Fruit fly (Drosophila melanogaster) whole organism, pupa: ENCODE data around the gene CG34126.

ENCODE experiments used
- CG10348 ChIP-seq: fragments of 200-800 bp; sonication (Bioruptor generic); IDR thresholded peaks from 2 replicates; pipeline ENCODE4 v1.3.6; 2022; ENCODE audit warnings: missing biosample characterization, missing genetic modification characterization
- CG12605 ChIP-seq: fragments of 200-800 bp; sonication (Bioruptor generic); IDR thresholded peaks from 2 replicates; pipeline ENCODE4 v1.3.6; 2022; ENCODE audit warnings: missing biosample characterization, missing genetic modification characterization
- CG13204 ChIP-seq: fragments of 200-800 bp; sonication (Bioruptor generic); optimal IDR thresholded peaks from 2 replicates; lab custom pipeline; 2018; ENCODE audit warnings: missing biosample characterization, mild to moderate bottlenecking, missing genetic modification characterization, moderate library complexity
- CG14655 ChIP-seq: fragments of 200-800 bp; sonication (Bioruptor generic); optimal IDR thresholded peaks from 3 replicates; lab custom pipeline; 2017; ENCODE audit warnings: mild to moderate bottlenecking, missing biosample characterization, missing genetic modification reagents, missing genetic modification characterization
- CG15710 ChIP-seq: fragments of 200-800 bp; sonication (Bioruptor generic); optimal IDR thresholded peaks from 2 replicates; lab custom pipeline; 2018; ENCODE audit warnings: missing biosample characterization, mild to moderate bottlenecking, missing genetic modification characterization, moderate library complexity
- CG17806 ChIP-seq: fragments of 200-800 bp; sonication (Bioruptor generic); optimal IDR thresholded peaks from 2 replicates; lab custom pipeline; 2018; ENCODE audit warnings: missing biosample characterization, mild to moderate bottlenecking, missing genetic modification characterization, moderate library complexity
- CG32121 ChIP-seq: fragments of 200-800 bp; sonication (Bioruptor generic); IDR thresholded peaks from 2 replicates; pipeline ENCODE4 v1.3.6; 2022; ENCODE audit warnings: missing biosample characterization, missing genetic modification characterization
- CG34367 ChIP-seq: fragments of 200-800 bp; sonication (Bioruptor generic); optimal IDR thresholded peaks from 2 replicates; lab custom pipeline; 2018; ENCODE audit warnings: missing biosample characterization, mild to moderate bottlenecking, missing genetic modification characterization
- CG4496 ChIP-seq: fragments of 200-800 bp; sonication (Bioruptor generic); IDR thresholded peaks from 3 replicates; pipeline ENCODE4 v1.3.6; 2022; ENCODE audit warnings: missing biosample characterization, missing genetic modification characterization
- CG8159 ChIP-seq: fragments of 200-800 bp; sonication (Bioruptor generic); optimal IDR thresholded peaks from 3 replicates; lab custom pipeline; 2018; ENCODE audit warnings: missing biosample characterization, mild to moderate bottlenecking, missing genetic modification characterization, moderate library complexity
- CG8301 ChIP-seq: fragments of 200-800 bp; sonication (Bioruptor generic); optimal IDR thresholded peaks from 2 replicates; lab custom pipeline; 2018; ENCODE audit warnings: missing biosample characterization, mild to moderate bottlenecking, missing genetic modification characterization
- CG9948 ChIP-seq: fragments of 200-800 bp; sonication (Bioruptor generic); optimal IDR thresholded peaks from 2 replicates; lab custom pipeline; 2018; ENCODE audit warnings: missing biosample characterization, mild to moderate bottlenecking, missing genetic modification characterization, moderate library complexity
- D1 ChIP-seq: fragments of 200-800 bp; sonication (Bioruptor generic); optimal IDR thresholded peaks from 2 replicates; lab custom pipeline; 2018; ENCODE audit warnings: missing biosample characterization, mild to moderate bottlenecking, missing genetic modification characterization, moderate library complexity
- EcR ChIP-seq: fragments of 200-800 bp; sonication (Bioruptor generic); optimal IDR thresholded peaks from 3 replicates; lab custom pipeline; 2019; ENCODE audit warnings: missing biosample characterization, missing genetic modification characterization, mild to moderate bottlenecking, moderate library complexity, missing genetic modification reagents
- Ets98B ChIP-seq: fragments of 200-800 bp; sonication (Bioruptor generic); IDR thresholded peaks from 2 replicates; pipeline ENCODE4 v1.3.6; 2022; ENCODE audit warnings: missing biosample characterization, missing genetic modification characterization
- Pif1A ChIP-seq: fragments of 200-800 bp; sonication (Bioruptor generic); optimal IDR thresholded peaks from 3 replicates; lab custom pipeline; 2016; ENCODE audit warnings: missing biosample characterization, missing genetic modification characterization
- Pif1B ChIP-seq: fragments of 200-800 bp; sonication (Bioruptor generic); optimal IDR thresholded peaks from 3 replicates; lab custom pipeline; 2016; ENCODE audit warnings: missing biosample characterization, missing genetic modification characterization
- Snoo ChIP-seq: fragments of 200-800 bp; sonication (Bioruptor generic); optimal IDR thresholded peaks from 3 replicates; lab custom pipeline; 2017; ENCODE audit warnings: missing biosample characterization, mild to moderate bottlenecking, missing genetic modification characterization, inconsistent platforms
- fd96Ca ChIP-seq: fragments of 200-800 bp; sonication (Bioruptor generic); IDR thresholded peaks from 3 replicates; pipeline ENCODE4 v1.3.6; 2022; ENCODE audit warnings: missing biosample characterization, missing genetic modification characterization
- gl ChIP-seq: fragments of 200-800 bp; sonication (Bioruptor generic); optimal IDR thresholded peaks from 2 replicates; lab custom pipeline; 2018; ENCODE audit warnings: missing biosample characterization, mild to moderate bottlenecking, missing genetic modification characterization
- rn ChIP-seq: fragments of 200-800 bp; sonication (Bioruptor generic); IDR thresholded peaks from 2 replicates; pipeline ENCODE4 v1.3.6; 2022; ENCODE audit warnings: missing biosample characterization, missing genetic modification characterization

CG34126 gene

dm6 chr2L:4949453-4950045 lies 31.9 kb upstream of the CG34126 start, which contains the start of gene jet:
TSS of gene jet (minus strand) at chr2L:4949784.
- TF ChIP-seq Snoo = no peak
- TF ChIP-seq CG4496 (GFP tag; lab: Robert Waterston, UW) = no peak
- no peak for TF ChIP-seq CG14655 (GFP tag; lab: Kevin White, UChicago)
- TF ChIP-seq D1 (tag; lab: Kevin White, UChicago) = no peak
- no peak for TF ChIP-seq CG17806 (tag; lab: Kevin White, UChicago)
- TF ChIP-seq Ets98B (GFP tag; lab: Robert Waterston, UW) = no peak
- no peak for TF ChIP-seq rn (GFP tag; lab: Robert Waterston, UW)
- TF ChIP-seq CG13204 = no peak
- TF ChIP-seq Pif1B = no peak
- no peak for TF ChIP-seq fd96Ca (GFP tag; lab: Robert Waterston, UW)
- no peak for TF ChIP-seq EcR (GFP tag; lab: Kevin White, UChicago)
- TF ChIP-seq Pif1A = no peak
- no peak for TF ChIP-seq CG8301 (tag; lab: Kevin White, UChicago)
- no peak for TF ChIP-seq gl
- no peak for TF ChIP-seq CG10348 (GFP tag; lab: Robert Waterston, UW)
- no peak for TF ChIP-seq CG34367 (tag; lab: Kevin White, UChicago)
- TF ChIP-seq CG9948 = no peak
- no peak for TF ChIP-seq CG8159 (tag; lab: Kevin White, UChicago)
- no peak for TF ChIP-seq CG32121 (GFP tag; lab: Robert Waterston, UW)

- TF ChIP-seq rn (GFP tag; lab: Robert Waterston, UW) = no peak
- TF ChIP-seq CG8301 (tag; lab: Kevin White, UChicago) = no peak
- TF ChIP-seq CG12605 (GFP tag; lab: Robert Waterston, UW) = no peak
- TF ChIP-seq Pif1A = no peak
- TF ChIP-seq CG34367 (tag; lab: Kevin White, UChicago) = no peak
- TF ChIP-seq CG8159 (tag; lab: Kevin White, UChicago) = no peak
- no peak for TF ChIP-seq CG15710 (tag; lab: Kevin White, UChicago)
- no peak for TF ChIP-seq CG17806 (tag; lab: Kevin White, UChicago)
- no peak for TF ChIP-seq CG14655 (GFP tag; lab: Kevin White, UChicago)
- TF ChIP-seq CG10348 (GFP tag; lab: Robert Waterston, UW) = no peak
- no peak for TF ChIP-seq fd96Ca (GFP tag; lab: Robert Waterston, UW)
- TF ChIP-seq Pif1B = no peak
- no peak for TF ChIP-seq gl
- TF ChIP-seq CG4496 (GFP tag; lab: Robert Waterston, UW) = no peak
Measured at dm6 chr2L:4950667-4951066, 30.7 kb upstream of the CG34126 start, which contains the start of gene Jon25Biii. TSS of gene Jon25Biii (minus strand) at chr2L:4950767.

- no peak for TF ChIP-seq Pif1A
- TF ChIP-seq Snoo = no peak
- no peak for TF ChIP-seq EcR (GFP tag; lab: Kevin White, UChicago)
- no peak for TF ChIP-seq CG8301 (tag; lab: Kevin White, UChicago)
- TF ChIP-seq fd96Ca (GFP tag; lab: Robert Waterston, UW) = no peak
- no peak for TF ChIP-seq CG34367 (tag; lab: Kevin White, UChicago)
- TF ChIP-seq CG32121 (GFP tag; lab: Robert Waterston, UW) = no peak
- no peak for TF ChIP-seq CG17806 (tag; lab: Kevin White, UChicago)
Measured at dm6 chr2L:4953086-4953570, 28.3 kb upstream of the CG34126 start, which contains the start of gene Jon25Bii. TSS of gene Jon25Bii (minus strand) at chr2L:4953136.

- TF ChIP-seq CG14655 (GFP tag; lab: Kevin White, UChicago) = no peak
- no peak for TF ChIP-seq CG34367 (tag; lab: Kevin White, UChicago)
- no peak for TF ChIP-seq CG4496 (GFP tag; lab: Robert Waterston, UW)
- no peak for TF ChIP-seq gl
- TF ChIP-seq CG17806 (tag; lab: Kevin White, UChicago) = no peak
- TF ChIP-seq Snoo = no peak
- no peak for TF ChIP-seq fd96Ca (GFP tag; lab: Robert Waterston, UW)
- TF ChIP-seq EcR (GFP tag; lab: Kevin White, UChicago) = no peak
- no peak for TF ChIP-seq CG12605 (GFP tag; lab: Robert Waterston, UW)
- TF ChIP-seq CG15710 (tag; lab: Kevin White, UChicago) = no peak
- TF ChIP-seq Ets98B (GFP tag; lab: Robert Waterston, UW) = no peak
- no peak for TF ChIP-seq rn (GFP tag; lab: Robert Waterston, UW)
- no peak for TF ChIP-seq CG9948
- no peak for TF ChIP-seq CG32121 (GFP tag; lab: Robert Waterston, UW)
- no peak for TF ChIP-seq CG8159 (tag; lab: Kevin White, UChicago)
- TF ChIP-seq CG10348 (GFP tag; lab: Robert Waterston, UW) = no peak
- TF ChIP-seq, all 21 proteins: peak for 0
Measured at dm6 chr2L:4955094-4955823, 26.2 kb upstream of the CG34126 start, which contains the start of the genes Jon25Bi and Marcal1. TSS of gene Jon25Bi (minus strand) at chr2L:4955144. TSS of gene Marcal1 (plus strand) at chr2L:4955509.

- TF ChIP-seq rn (GFP tag; lab: Robert Waterston, UW) = no peak
- TF ChIP-seq CG34367 (tag; lab: Kevin White, UChicago) = no peak
- TF ChIP-seq fd96Ca (GFP tag; lab: Robert Waterston, UW) = no peak
- no peak for TF ChIP-seq CG10348 (GFP tag; lab: Robert Waterston, UW)
- no peak for TF ChIP-seq CG8301 (tag; lab: Kevin White, UChicago)
- no peak for TF ChIP-seq CG4496 (GFP tag; lab: Robert Waterston, UW)
- no peak for TF ChIP-seq CG14655 (GFP tag; lab: Kevin White, UChicago)
- TF ChIP-seq CG17806 (tag; lab: Kevin White, UChicago) = no peak
- no peak for TF ChIP-seq CG15710 (tag; lab: Kevin White, UChicago)
- no peak for TF ChIP-seq CG12605 (GFP tag; lab: Robert Waterston, UW)
- no peak for TF ChIP-seq Snoo
- no peak for TF ChIP-seq Pif1A
- no peak for TF ChIP-seq gl
- no peak for TF ChIP-seq CG13204
- no peak for TF ChIP-seq CG32121 (GFP tag; lab: Robert Waterston, UW)
- TF ChIP-seq D1 (tag; lab: Kevin White, UChicago) = no peak
- TF ChIP-seq CG9948 = no peak
- TF ChIP-seq CG8159 (tag; lab: Kevin White, UChicago) = no peak
- no peak for TF ChIP-seq Pif1B
- TF ChIP-seq, all 21 proteins: peak for 0
Measured at dm6 chr2L:4958111-4958510, 23.3 kb upstream of the CG34126 start, which contains the start of gene CG34124. TSS of gene CG34124 (plus strand) at chr2L:4958411.
